Worm (Caenorhabditis elegans) whole organism, dauer: ENCODE results near the gene T05C12.4.

Source experiments
- unc-62 ChIP-seq: sonication (generic microtip); optimal IDR thresholded peaks from 2 replicates; lab custom pipeline; 2017; ENCODE audit warnings: missing biosample characterization, missing genetic modification reagents, missing genetic modification characterization

The T05C12.4 gene

DNA sequence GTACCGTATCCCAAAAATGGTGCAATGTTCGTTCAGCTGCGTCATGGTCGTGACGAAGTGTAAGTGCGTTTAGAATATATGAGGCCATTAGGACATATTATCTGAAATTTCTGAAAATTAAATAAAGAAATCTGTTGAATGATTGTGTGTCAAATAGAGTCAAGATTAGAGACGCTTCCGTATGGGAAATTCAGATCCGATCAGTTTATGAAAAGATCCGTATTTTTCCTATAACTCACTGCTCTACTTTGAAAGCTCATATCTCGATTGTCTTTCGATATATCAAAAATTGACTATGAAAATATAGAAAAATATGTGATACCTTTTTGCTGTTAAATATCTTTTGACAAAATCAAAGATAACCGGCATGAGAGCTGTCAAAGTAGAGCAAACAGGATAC, at the start of gene T05C12.4:
TSS of gene T05C12.4 (minus strand) at position 101 of the 400 bp plus-strand sequence.
- TF ChIP-seq unc-62 (GFP tag; lab: Kevin White, UChicago): no peak

DNA sequence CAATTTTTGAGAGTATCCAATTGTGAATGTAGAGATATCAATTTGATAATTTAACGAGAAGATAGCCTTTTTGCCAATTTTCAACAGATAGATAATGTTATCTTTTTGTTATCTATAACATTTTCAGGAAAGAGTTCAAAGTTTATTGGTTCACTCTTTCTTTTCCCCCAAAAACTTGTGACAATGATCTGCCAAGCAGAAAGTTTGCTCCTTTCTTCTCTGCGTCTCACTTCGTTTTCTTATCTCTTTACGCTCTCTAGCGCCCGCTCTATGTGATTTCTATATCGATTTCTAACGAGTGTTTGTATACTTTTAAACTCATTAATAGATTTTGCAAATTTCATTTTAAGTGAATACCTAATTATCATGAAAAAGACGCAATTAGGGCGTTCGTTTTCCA, 46.3 kb upstream of the T05C12.4 start:
- no peak for TF ChIP-seq unc-62 (GFP tag; lab: Kevin White, UChicago)

DNA sequence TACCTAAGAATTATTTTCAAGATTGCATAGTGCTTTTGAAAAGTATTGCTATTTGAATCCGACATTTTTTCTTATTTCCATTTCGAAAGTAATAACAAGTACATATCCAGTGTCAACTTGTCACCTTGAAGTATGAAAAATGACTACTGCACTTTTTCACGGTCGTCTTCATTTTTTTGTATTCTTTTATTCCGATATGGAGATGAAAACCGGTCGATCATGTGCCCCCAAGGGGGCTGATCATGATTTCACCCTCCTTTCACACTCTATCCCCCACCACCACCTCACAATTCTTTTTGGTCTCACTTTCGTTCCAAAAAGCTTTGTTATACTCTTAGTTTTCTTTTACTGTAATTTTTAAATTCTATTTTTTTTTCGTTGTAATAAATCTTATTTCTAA, 45.7 kb upstream of the T05C12.4 start:
- no peak for TF ChIP-seq unc-62 (GFP tag; lab: Kevin White, UChicago)

DNA sequence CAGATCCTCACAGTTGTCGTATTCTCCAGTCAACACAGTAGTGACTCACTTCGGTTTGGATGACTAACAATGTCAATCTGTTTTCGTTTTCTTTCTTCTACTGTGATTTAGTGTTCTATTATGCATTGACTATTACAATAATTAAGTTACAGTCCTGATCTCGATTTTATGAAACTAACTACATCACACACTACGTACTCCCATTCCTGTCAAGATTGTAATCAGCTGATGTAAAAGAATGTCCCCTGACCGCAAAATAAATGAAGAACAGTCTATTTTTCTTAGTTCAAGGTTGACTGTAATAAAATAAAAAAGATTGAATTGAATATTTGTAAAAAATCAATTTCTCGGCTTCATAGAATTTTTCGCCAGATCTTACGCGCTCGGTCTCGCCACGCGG, 45.2 kb upstream of the T05C12.4 start:
- no peak for TF ChIP-seq unc-62 (GFP tag; lab: Kevin White, UChicago)

DNA sequence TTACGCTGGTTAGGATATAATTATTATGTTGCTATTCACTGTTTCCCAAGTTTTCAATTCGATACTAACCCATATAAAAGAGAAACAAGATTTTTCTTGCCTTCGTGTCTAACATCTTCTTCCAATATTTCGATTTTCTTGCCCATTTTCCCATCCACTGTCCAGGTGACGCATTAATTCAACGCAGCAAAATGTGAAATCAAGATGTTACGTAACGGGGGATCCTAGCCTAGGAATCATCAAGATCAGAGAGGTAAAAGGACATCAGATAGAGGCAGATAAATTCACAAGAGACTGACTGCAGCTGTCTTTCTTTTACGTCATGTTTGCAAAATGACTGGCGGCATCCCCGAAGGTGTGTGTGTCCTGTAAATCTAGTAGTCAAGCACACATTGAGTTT, 44.4 kb upstream of the T05C12.4 start:
- no peak for TF ChIP-seq unc-62 (GFP tag; lab: Kevin White, UChicago)

DNA sequence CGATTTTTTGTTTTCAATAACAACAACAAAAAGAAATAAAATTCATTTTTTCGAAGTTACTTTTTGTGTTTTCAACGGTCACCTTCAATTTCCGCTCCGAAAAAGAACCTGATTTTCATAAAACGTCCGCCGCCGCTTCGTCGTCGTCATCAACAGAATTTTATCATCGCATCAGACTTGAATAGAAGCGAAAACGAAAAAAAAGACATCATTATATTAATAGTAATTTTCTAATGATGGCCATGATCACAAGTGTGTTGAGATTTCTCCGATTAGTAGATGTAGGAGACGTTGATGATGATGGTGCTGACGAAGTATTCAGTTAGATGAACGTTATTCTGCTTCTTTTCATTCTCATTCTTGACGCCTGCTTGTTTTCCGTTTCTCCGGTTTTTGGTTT, 43.8 kb upstream of the T05C12.4 start:
- no peak for TF ChIP-seq unc-62 (GFP tag; lab: Kevin White, UChicago)

DNA sequence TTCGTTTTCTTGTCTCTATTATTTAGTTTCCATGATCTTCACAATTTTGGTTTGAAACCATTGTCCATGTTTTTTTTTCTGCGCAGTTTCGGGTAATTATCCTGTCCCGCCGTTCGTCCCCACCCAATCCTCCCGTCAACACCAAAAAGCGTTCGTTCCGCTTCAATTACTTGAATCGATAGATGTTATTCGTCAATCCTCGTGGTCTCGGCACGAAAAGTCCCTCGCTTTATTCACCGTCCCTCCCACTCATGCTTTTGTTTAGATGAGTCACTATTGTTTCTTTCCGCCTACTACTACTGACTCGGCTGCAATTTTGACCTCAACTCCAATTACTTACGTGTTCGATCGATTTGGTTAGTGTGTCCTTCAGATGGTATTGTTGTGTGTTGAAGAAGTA, 43.2 kb upstream of the T05C12.4 start:
- no peak for TF ChIP-seq unc-62 (GFP tag; lab: Kevin White, UChicago)

DNA sequence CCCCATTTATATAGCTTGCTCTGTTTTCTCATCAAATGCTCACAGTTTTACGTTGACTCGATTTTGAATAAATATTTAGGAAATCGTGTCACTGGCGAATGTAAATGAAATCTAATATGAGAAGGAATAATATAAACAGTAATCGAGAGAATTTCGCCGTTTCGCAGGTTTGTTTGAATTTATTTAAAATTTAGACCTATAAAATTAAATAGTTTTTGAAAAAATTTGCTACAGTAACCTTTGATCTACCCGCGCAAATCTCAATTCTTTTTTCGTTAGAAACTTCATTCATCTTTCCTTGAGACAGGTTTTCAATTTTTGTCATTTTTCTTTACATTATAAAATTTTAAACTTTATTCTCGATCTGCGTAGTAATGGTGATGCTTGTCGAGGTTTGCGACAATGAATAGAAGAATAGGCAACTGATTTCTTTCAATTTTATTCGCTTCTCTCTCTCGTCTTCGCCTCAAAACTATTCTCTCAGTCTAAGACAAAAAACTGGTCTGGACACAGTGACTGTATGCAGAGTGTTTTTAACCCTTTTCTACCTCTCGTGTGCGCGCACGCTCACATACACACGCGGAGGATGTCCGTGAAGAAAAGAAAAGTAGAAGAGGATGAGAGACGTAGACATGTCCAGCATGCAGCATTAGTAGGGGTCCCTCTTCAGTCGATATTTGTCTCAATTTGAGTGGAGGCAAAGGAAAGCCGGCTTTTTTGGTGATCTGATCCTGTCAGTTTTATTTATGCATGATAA, 42.3 kb upstream of the T05C12.4 start, which contains the start of gene dab-1:
TSS of gene dab-1 (plus strand) at position 78 of the 757 bp plus-strand sequence.
- TF ChIP-seq unc-62 (GFP tag; lab: Kevin White, UChicago): no peak

DNA sequence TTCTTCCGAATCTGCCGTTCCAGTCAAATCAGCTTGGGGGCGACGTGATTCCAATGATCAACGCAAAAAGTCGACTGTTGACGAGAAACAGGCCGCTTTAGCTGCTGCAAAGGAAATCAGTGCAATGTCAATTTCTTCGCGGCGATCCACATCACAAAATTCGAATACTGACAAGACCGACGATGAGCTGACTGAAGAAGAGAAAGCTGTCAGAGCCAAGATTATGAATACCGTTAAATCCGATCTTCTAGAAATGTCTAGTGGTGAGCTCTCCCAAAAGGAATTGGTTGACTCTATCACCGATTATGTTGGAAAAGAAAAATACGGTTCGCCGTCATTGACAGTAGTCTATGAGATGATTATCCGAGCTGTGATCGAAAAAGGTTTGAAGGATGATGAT, 40.1 kb upstream of the T05C12.4 start:
- TF ChIP-seq unc-62 (GFP tag; lab: Kevin White, UChicago): no peak

DNA sequence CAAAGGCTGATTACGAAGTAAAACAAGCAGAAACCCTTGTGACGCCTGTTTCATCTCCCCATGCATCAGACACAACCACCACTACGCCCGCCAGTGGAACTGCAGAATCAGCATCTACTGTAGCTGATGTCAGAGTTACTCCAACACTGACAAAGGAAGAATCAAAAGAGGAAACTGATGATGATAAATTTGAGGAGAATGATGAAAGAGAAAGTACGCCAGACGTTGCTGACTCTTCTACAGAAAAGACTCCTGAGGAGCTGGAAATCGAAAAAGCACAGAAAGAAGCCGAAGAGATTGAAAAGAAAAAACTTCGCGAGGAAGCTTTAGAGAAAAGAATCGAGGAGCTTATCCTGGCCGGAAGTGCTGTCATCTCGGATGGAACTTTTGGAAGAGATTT, 38.1 kb upstream of the T05C12.4 start:
- TF ChIP-seq unc-62 (GFP tag; lab: Kevin White, UChicago): no peak

DNA sequence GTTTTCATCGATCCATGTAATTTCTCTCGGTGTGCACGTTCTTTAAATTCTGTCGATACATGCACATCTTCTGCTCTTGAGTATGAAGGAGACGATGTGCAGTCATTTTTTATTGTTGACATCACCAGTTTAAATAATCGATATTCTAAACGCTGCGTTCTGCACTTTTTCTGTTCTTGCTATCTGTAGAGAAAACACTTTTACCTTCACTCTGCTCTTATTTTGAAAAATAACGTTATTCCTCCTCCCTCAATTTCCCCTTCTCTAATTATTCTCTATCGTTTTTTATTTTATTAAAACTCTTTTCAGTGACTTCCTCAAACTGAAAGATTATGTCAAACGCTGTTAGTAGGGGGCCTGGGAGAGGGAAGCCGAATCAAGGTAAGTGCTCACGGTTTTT, 36.7 kb upstream of the T05C12.4 start, which contains the start of gene ifg-1:
TSS of gene ifg-1 (plus strand) at position 301 of the 400 bp plus-strand sequence.
- no peak for TF ChIP-seq unc-62 (GFP tag; lab: Kevin White, UChicago)

DNA sequence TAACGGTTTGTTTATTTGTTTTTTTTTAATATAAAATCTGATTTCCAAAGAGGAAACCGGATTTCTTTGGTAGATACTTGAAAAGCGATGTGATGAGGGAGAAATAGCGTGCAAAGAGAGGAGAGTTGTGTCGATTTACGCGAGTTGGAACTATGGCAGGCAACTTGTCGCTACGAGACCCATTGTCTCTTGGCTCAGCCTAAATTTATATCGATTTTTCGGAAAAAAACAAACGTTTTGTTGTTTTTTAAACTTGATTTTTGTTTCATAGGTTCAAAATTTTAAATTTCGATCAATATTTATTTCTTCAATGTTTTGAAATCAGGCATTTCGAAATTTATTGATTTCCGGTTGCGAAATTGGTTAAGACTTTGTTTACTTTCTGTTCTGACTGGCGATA, 36.3 kb upstream of the T05C12.4 start, which contains the start of gene M110.3:
TSS of gene M110.3 (minus strand) at position 184 of the 400 bp plus-strand sequence.
- TF ChIP-seq unc-62 (GFP tag; lab: Kevin White, UChicago): no peak

DNA sequence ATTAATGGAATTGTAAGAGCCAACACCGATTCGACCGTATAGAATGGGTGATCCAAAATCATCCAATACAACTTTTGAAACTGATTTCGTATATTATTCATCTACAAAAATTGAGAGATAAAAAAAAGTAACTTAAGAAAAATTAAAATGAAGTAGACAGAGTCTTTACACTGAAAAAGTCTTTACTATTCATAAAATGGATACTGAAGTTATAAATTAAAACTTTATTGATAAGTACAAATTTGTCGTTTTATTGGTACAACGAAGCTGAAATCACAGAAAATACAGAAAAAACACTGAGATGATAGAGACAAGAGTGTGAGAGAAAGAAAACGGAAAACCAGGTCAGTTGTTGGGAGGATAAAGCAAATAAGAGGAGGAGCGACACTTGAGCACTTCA, 34.2 kb upstream of the T05C12.4 start, which contains the start of gene M110.10:
TSS of gene M110.10 (minus strand) at position 101 of the 400 bp plus-strand sequence.
- no peak for TF ChIP-seq unc-62 (GFP tag; lab: Kevin White, UChicago)

DNA sequence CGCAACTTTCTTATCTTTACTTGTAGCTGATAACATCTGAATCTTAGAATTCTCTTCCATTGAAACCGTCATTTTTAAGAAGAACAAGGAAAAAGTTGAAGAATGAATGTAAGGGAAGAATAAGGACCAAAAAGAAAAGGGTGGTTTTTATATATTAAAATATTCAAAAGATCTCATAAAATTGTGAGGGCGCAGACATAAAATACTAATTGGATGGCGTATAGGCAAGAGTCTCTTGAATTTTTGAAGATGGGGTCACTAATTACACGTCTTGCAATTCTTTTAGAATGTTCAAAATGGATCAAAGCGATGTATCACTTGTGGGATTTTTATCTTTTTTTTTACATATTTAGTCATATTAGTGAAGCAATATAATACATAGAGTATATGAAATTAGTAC, 32.5 kb upstream of the T05C12.4 start, which contains the start of gene twk-3:
TSS of gene twk-3 (minus strand) at position 101 of the 400 bp plus-strand sequence.
- no peak for TF ChIP-seq unc-62 (GFP tag; lab: Kevin White, UChicago)

DNA sequence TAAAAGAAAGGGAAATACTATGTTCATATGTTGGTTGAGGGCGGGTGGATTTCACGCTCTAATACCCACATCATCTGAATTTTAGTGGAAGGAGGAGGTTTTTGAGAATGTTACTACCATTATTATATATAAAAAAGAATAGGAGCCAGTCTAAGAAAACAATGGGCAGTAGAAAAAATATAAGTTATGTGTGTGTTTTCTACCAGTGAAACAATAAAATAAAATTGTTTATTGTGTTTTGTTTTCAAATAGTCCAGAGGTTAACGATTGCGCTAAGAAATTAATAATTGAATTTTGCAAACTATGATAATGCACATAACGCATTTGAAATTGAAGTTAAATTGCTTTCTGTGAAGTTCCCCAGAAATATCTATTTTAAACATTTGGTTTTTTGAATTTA, 29.3 kb upstream of the T05C12.4 start, which contains the start of gene M110.8:
TSS of gene M110.8 (minus strand) at position 101 of the 400 bp plus-strand sequence.
- TF ChIP-seq unc-62 (GFP tag; lab: Kevin White, UChicago): no peak

DNA sequence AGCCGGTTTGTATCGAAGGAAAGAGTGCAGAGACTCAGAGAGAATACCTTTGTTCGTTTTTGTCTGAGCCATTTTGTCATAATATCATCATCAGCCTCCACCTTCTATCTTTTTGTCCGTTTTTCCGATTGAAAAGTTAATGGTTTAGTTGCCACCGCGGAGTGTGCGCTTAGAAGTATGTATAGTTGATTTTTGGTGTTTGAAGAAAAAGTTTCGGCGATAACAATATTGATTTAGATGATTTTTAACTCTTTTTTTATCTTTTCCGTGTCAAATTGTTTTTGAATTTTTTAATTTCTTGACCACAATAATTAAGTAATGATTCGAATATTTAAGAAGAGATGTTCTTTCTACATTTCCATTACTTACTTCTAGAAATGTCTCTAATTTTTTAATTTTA, 25.4 kb upstream of the T05C12.4 start:
- no peak for TF ChIP-seq unc-62 (GFP tag; lab: Kevin White, UChicago)

DNA sequence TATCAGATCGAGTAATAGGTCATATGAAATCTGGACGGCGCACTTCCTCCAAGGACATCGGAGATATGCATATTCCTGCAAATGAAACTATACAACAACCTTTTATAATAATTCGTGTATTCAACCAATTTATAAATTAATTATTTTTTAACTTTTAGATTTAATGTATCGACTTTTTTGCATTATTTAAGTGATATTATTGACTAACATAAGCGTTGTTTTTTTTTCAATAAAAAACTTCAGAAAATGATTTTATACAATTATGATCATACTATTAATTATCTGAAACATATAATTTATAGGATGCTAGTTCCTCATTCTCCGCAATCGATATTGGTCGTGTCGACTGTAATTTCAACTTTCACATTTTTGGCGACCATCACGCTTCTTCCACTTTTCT, 23.9 kb upstream of the T05C12.4 start, which contains the start of gene col-76:
TSS of gene col-76 (plus strand) at position 301 of the 400 bp plus-strand sequence.
- no peak for TF ChIP-seq unc-62 (GFP tag; lab: Kevin White, UChicago)
